Worm (Caenorhabditis elegans) whole organism, early embryonic: ENCODE measurements around the gene puf-9.

Experiments used
- B0310.2 ChIP-seq: sonication (generic microtip); optimal IDR thresholded peaks from 2 replicates; lab custom pipeline; 2016; ENCODE audit warnings: mild to moderate bottlenecking, missing genetic modification characterization, missing compliant biosample characterization
- aly-1 ChIP-seq: sonication (generic microtip); optimal IDR thresholded peaks from 2 replicates; lab custom pipeline; 2016; ENCODE audit warnings: missing genetic modification characterization, missing compliant biosample characterization
- ama-1 ChIP-seq: fragments of 150-350 bp; optimal IDR thresholded peaks from 2 replicates; lab custom pipeline; 2014
- ceh-36 ChIP-seq: sonication (generic microtip); optimal IDR thresholded peaks from 2 replicates; lab custom pipeline; 2016; ENCODE audit warnings: missing genetic modification characterization, inconsistent platforms, missing compliant biosample characterization
- ets-7 ChIP-seq: sonication (generic microtip); optimal IDR thresholded peaks from 2 replicates; lab custom pipeline; 2016; ENCODE audit warnings: missing genotype, missing genetic modification characterization, missing compliant biosample characterization
- hmbx-1 ChIP-seq: sonication (generic microtip); optimal IDR thresholded peaks from 2 replicates; lab custom pipeline; 2016; ENCODE audit warnings: mild to moderate bottlenecking, missing genetic modification characterization, missing compliant biosample characterization
- pes-1 ChIP-seq: fragments of 200-800 bp; sonication (Bioruptor generic); IDR thresholded peaks from 2 replicates; pipeline ENCODE4 v1.3.6; 2022; ENCODE audit warnings: missing genetic modification reagents, missing genetic modification characterization, missing compliant biosample characterization
- tbx-11 ChIP-seq: fragments of 200-800 bp; sonication (Bioruptor generic); IDR thresholded peaks from 2 replicates; pipeline ENCODE4 v1.3.6; 2022; ENCODE audit warnings: missing genetic modification characterization, missing compliant biosample characterization
- tra-4 ChIP-seq: sonication (generic microtip); optimal IDR thresholded peaks from 2 replicates; lab custom pipeline; 2017; ENCODE audit warnings: missing genetic modification characterization, missing compliant biosample characterization

ce11 chrX:5837035-5837434, 4.4 kb upstream of the puf-9 start:
- TF ChIP-seq aly-1 (tag; lab: Kevin White, UChicago): no peak
- TF ChIP-seq hmbx-1 (tag; lab: Kevin White, UChicago): no peak
- TF ChIP-seq B0310.2: no peak
- no peak for TF ChIP-seq tbx-11 (GFP tag; lab: Robert Waterston, UW)
- no peak for TF ChIP-seq ama-1 (lab: Kevin White, UChicago)
- no peak for TF ChIP-seq ceh-36 (tag; lab: Kevin White, UChicago)
- no peak for TF ChIP-seq tra-4 (tag; lab: Kevin White, UChicago)
- no peak for TF ChIP-seq ets-7 (tag; lab: Kevin White, UChicago)
- TF ChIP-seq pes-1: no peak
